Worm (Caenorhabditis elegans) whole organism, mixed stage, embryonic: ENCODE data around the gene F58E6.5.

Experiments used
- bed-3 ChIP-seq: fragments of 200-800 bp; sonication (Bioruptor generic); optimal IDR thresholded peaks from 3 replicates; lab custom pipeline; 2018; ENCODE audit warnings: mild to moderate bottlenecking, missing genetic modification characterization, moderate library complexity, missing compliant biosample characterization
- elt-3 ChIP-seq: fragments of 150-350 bp; optimal IDR thresholded peaks from 2 replicates; lab custom pipeline; 2014; ENCODE audit warnings: missing biosample characterization, missing genetic modification characterization
- nhr-237 ChIP-seq: fragments of 150-350 bp; optimal IDR thresholded peaks from 2 replicates; lab custom pipeline; 2014; ENCODE audit warnings: missing biosample characterization, missing genetic modification characterization
- pha-4 ChIP-seq: fragments of 150-350 bp; optimal IDR thresholded peaks from 2 replicates; lab custom pipeline; 2018; ENCODE audit warnings: missing biosample characterization, missing genetic modification reagents, missing genetic modification characterization
- tbx-8 ChIP-seq: fragments of 200-800 bp; sonication (Bioruptor generic); optimal IDR thresholded peaks from 2 replicates; lab custom pipeline; 2018; ENCODE audit warnings: mild to moderate bottlenecking, missing genetic modification characterization, moderate library complexity, missing compliant biosample characterization
- unc-39 ChIP-seq: fragments of 150-350 bp; optimal IDR thresholded peaks from 2 replicates; lab custom pipeline; 2014; ENCODE audit warnings: missing biosample characterization, missing genetic modification characterization
- unc-62 ChIP-seq: fragments of 150-350 bp; optimal IDR thresholded peaks from 2 replicates; lab custom pipeline; 2014; ENCODE audit warnings: missing biosample characterization, missing genetic modification reagents, missing genetic modification characterization

DNA sequence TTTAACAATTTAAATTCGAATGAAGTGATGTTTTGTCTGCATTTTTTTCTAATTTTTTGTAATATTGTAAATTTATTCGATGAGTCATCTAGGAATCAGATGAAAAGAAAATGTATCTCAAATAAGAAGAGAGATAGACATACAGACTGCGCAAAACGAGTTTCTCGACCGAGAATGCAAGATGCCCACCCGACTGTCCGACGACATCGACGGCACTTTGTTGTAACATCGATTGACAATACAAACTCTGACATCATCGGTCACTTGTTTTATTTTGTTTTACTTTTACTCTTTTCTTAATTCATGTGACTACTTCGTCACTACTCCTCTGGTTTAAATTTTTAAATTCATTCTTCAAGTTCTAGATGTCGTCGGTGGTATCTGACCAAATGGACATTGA lies 13.5 kb downstream of the F58E6.5 start, which contains the start of gene sta-2:
- no peak for TF ChIP-seq pha-4 (tag; lab: Kevin White, UChicago)
- TF ChIP-seq unc-62 (GFP tag; lab: Kevin White, UChicago): no peak
- no peak for TF ChIP-seq bed-3 (GFP tag; lab: Kevin White, UChicago)
- no peak for TF ChIP-seq nhr-237 (tag; lab: Kevin White, UChicago)
- no peak for TF ChIP-seq unc-39
- no peak for TF ChIP-seq tbx-8 (GFP tag; lab: Kevin White, UChicago)
- TF ChIP-seq elt-3 (tag; lab: Kevin White, UChicago): no peak
